Worm (Caenorhabditis elegans): ENCODE measurements around the gene coa-1.

DNA sequence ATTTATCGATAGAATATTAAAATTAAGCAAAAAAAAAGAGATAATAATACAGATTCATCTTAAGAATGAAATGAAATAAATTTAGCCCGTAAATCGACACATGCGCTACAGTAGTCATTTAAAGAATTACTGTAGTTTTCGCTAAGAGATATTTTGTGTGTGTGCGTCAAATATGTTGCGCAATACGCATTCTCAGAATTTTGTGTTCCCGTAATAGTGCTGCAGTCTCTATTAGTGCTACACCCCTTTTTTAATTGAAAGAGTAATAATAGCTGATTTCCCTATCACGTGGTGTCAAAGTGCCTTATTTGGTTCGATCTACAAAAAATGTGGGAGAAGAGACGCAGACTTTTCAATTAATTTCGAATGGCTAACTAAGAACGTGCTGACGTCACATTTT lies 39.2 kb downstream of the coa-1 start:
- TF ChIP-seq ahr-1 (tag; optimal IDR thresholded peaks at IDR 0.05): no peak
- TF ChIP-seq ama-1 (optimal IDR thresholded peaks at IDR 0.05): no peak
- TF ChIP-seq T23F11.4 (GFP tag; optimal IDR thresholded peaks at IDR 0.05): no peak
- no peak for TF ChIP-seq hlh-13 (GFP tag; optimal IDR thresholded peaks at IDR 0.05)
- TF ChIP-seq sdc-2 (tag; optimal IDR thresholded peaks at IDR 0.05): no peak
- TF ChIP-seq ceh-48 (tag; optimal IDR thresholded peaks at IDR 0.05): no peak
- TF ChIP-seq npax-4 (tag; optimal IDR thresholded peaks at IDR 0.05): no peak
- TF ChIP-seq pha-4 (tag; optimal IDR thresholded peaks at IDR 0.05): no peak
- no peak for TF ChIP-seq odd-2 (tag; optimal IDR thresholded peaks at IDR 0.05)
- TF ChIP-seq fkh-10 (GFP tag; optimal IDR thresholded peaks at IDR 0.05): no peak
- no peak for TF ChIP-seq ceh-22 (tag; optimal IDR thresholded peaks at IDR 0.05)

All from whole organism, late embryonic.